Fruit fly (Drosophila melanogaster): ENCODE data around the gene CG31140.

dm6 chr3R:23947002-23947401, 16.0 kb upstream of the CG31140 start:
- TF ChIP-seq CTCF (optimal IDR thresholded peaks at IDR 0.05) = no peak
- TF ChIP-seq CG8478 (optimal IDR thresholded peaks at IDR 0.05) = no peak
